Fruit fly (Drosophila melanogaster) whole organism, embryonic: Measurements from ENCODE around the gene CG33510.

Experiments
- Aef1 ChIP-seq: fragments of 200-800 bp; sonication (Bioruptor generic); IDR thresholded peaks from 3 replicates; pipeline ENCODE4 v1.3.6; 2022; ENCODE audit warnings: missing biosample characterization, missing genetic modification characterization
- Atf6 ChIP-seq: fragments of 200-800 bp; sonication (Bioruptor generic); IDR thresholded peaks from 2 replicates; pipeline ENCODE4 v1.3.6; 2022; ENCODE audit warnings: missing biosample characterization, missing genetic modification characterization
- B-H2 ChIP-seq: fragments of 200-800 bp; sonication (Bioruptor generic); optimal IDR thresholded peaks from 2 replicates; lab custom pipeline; 2018; ENCODE audit warnings: missing biosample characterization, mild to moderate bottlenecking, missing genetic modification characterization
- BtbVII ChIP-seq: fragments of 200-800 bp; sonication (Bioruptor generic); optimal IDR thresholded peaks from 3 replicates; lab custom pipeline; 2017; ENCODE audit warnings: missing biosample characterization, mild to moderate bottlenecking, missing genetic modification characterization
- CG11398 ChIP-seq: fragments of 200-800 bp; sonication (Bioruptor generic); optimal IDR thresholded peaks from 2 replicates; lab custom pipeline; 2016; ENCODE audit warnings: missing biosample characterization, missing genetic modification characterization
- CG11456 ChIP-seq: fragments of 200-800 bp; sonication (Bioruptor generic); IDR thresholded peaks from 3 replicates; pipeline ENCODE4 v1.3.6; 2022; ENCODE audit warnings: missing biosample characterization, missing genetic modification characterization
- CG11723 ChIP-seq: fragments of 200-800 bp; sonication (Bioruptor generic); optimal IDR thresholded peaks from 2 replicates; lab custom pipeline; 2017; ENCODE audit warnings: missing biosample characterization, mild to moderate bottlenecking, missing genetic modification characterization
- CG12299 ChIP-seq: fragments of 200-800 bp; sonication (Bioruptor generic); optimal IDR thresholded peaks from 2 replicates; lab custom pipeline; 2018; ENCODE audit warnings: missing biosample characterization, mild to moderate bottlenecking, missing genetic modification characterization
- CG13287 ChIP-seq: fragments of 200-800 bp; sonication (Bioruptor generic); IDR thresholded peaks from 2 replicates; pipeline ENCODE4 v1.3.6; 2022; ENCODE audit warnings: missing biosample characterization, missing genetic modification characterization; ENCODE audit not compliant: partially characterized antibody
- CG15073 ChIP-seq: fragments of 200-800 bp; sonication (Bioruptor generic); optimal IDR thresholded peaks from 2 replicates; lab custom pipeline; 2016; ENCODE audit warnings: missing biosample characterization, missing genetic modification characterization
- CG15479 ChIP-seq: fragments of 200-800 bp; sonication (Bioruptor generic); optimal IDR thresholded peaks from 3 replicates; lab custom pipeline; 2019; ENCODE audit warnings: missing biosample characterization, mild to moderate bottlenecking, missing genetic modification characterization, moderate library complexity
- CG3995 ChIP-seq: fragments of 200-800 bp; sonication (Bioruptor generic); optimal IDR thresholded peaks from 3 replicates; lab custom pipeline; 2016; ENCODE audit warnings: missing biosample characterization, missing genetic modification characterization
- CG4424 ChIP-seq: fragments of 200-800 bp; sonication (Bioruptor generic); optimal IDR thresholded peaks from 3 replicates; lab custom pipeline; 2016; ENCODE audit warnings: missing biosample characterization, missing genetic modification characterization
- CG8290 ChIP-seq, 3 experiments: fragments of 200-800 bp; sonication (Bioruptor generic); optimal IDR thresholded peaks; 2 replicates each; lab custom pipeline; 2016 to 2019; ENCODE audit warnings: missing biosample characterization in 3 of 3, missing genetic modification characterization in 3 of 3, mild to moderate bottlenecking in 2 of 3, moderate library complexity in 1 of 3
- CG8388 ChIP-seq: fragments of 200-800 bp; sonication (Bioruptor generic); optimal IDR thresholded peaks from 2 replicates; lab custom pipeline; 2019; ENCODE audit warnings: missing biosample characterization, mild to moderate bottlenecking, missing genetic modification characterization, moderate library complexity
- CG9437 ChIP-seq: fragments of 200-800 bp; sonication (Bioruptor generic); optimal IDR thresholded peaks from 2 replicates; lab custom pipeline; 2018; ENCODE audit warnings: missing biosample characterization, mild to moderate bottlenecking, missing genetic modification characterization
- Chrac-16 ChIP-seq: fragments of 200-800 bp; sonication (Bioruptor generic); optimal IDR thresholded peaks from 3 replicates; lab custom pipeline; 2016; ENCODE audit warnings: missing biosample characterization, missing genetic modification characterization
- D ChIP-seq, 2 experiments: fragments of 200-800 bp in 1 of 2; fragments of >200 bp in 1 of 2; sonication (Bioruptor generic) in 1 of 2; optimal IDR thresholded peaks; 2 replicates in 1 of 2; 3 replicates in 1 of 2; lab custom pipeline; 2017; ENCODE audit warnings: mild to moderate bottlenecking in 1 of 2, missing biosample characterization in 1 of 2, missing genetic modification characterization in 1 of 2, missing genetic modification reagents in 1 of 2
- Dip2 ChIP-seq: fragments of 200-800 bp; sonication (Bioruptor generic); IDR thresholded peaks from 2 replicates; pipeline ENCODE4 v1.3.6; 2022; ENCODE audit warnings: missing biosample characterization, missing genetic modification characterization
- Ets65A ChIP-seq: fragments of 200-800 bp; sonication (Bioruptor generic); peaks from one replicate; lab custom pipeline; 2016; ENCODE audit warnings: missing biosample characterization, missing genetic modification characterization
- Gug ChIP-seq: fragments of 200-800 bp; sonication (Bioruptor generic); IDR thresholded peaks from 4 replicates; pipeline ENCODE4 v1.3.6; 2022; ENCODE audit warnings: missing biosample characterization, missing genetic modification characterization
- Hey ChIP-seq: fragments of 200-800 bp; sonication (Bioruptor generic); optimal IDR thresholded peaks from 3 replicates; lab custom pipeline; 2018; ENCODE audit warnings: missing biosample characterization, mild to moderate bottlenecking, missing genetic modification characterization
- Hr3 ChIP-seq: fragments of 200-800 bp; sonication (Bioruptor generic); optimal IDR thresholded peaks from 3 replicates; lab custom pipeline; 2016; ENCODE audit warnings: missing biosample characterization, missing genetic modification characterization
- NC2β ChIP-seq: fragments of 200-800 bp; sonication (Bioruptor generic); optimal IDR thresholded peaks from 2 replicates; lab custom pipeline; 2016; ENCODE audit warnings: missing biosample characterization, missing genetic modification characterization
- Nf-YC ChIP-seq: fragments of 200-800 bp; optimal IDR thresholded peaks from 3 replicates; lab custom pipeline; 2019; ENCODE audit warnings: missing biosample characterization, mild to moderate bottlenecking, missing genetic modification characterization, moderate library complexity
- bab2 ChIP-seq: fragments of 200-800 bp; sonication (Bioruptor generic); optimal IDR thresholded peaks from 2 replicates; lab custom pipeline; 2016; ENCODE audit warnings: missing biosample characterization, missing genetic modification characterization
- corto ChIP-seq: fragments of 200-800 bp; sonication (Bioruptor generic); optimal IDR thresholded peaks from 2 replicates; lab custom pipeline; 2016; ENCODE audit warnings: missing biosample characterization, mild to moderate bottlenecking, missing genetic modification characterization, moderate library complexity
- dpn ChIP-seq, 2 experiments: fragments of 200-800 bp; sonication (Bioruptor generic); optimal IDR thresholded peaks; 3 replicates each; lab custom pipeline; 2016; ENCODE audit warnings: missing biosample characterization in 2 of 2, missing genetic modification characterization in 2 of 2
- emc ChIP-seq: fragments of 200-800 bp; sonication (Bioruptor generic); optimal IDR thresholded peaks from 2 replicates; lab custom pipeline; 2016; ENCODE audit warnings: missing biosample characterization, missing genetic modification characterization
- gfzf ChIP-seq: fragments of 200-800 bp; sonication (Bioruptor generic); optimal IDR thresholded peaks from 2 replicates; lab custom pipeline; 2016; ENCODE audit warnings: missing biosample characterization, mild to moderate bottlenecking, missing genetic modification characterization, moderate library complexity
- lbe ChIP-seq: fragments of 200-800 bp; sonication (Bioruptor generic); optimal IDR thresholded peaks from 2 replicates; lab custom pipeline; 2016; ENCODE audit warnings: missing biosample characterization, mild to moderate bottlenecking, missing genetic modification characterization
- lmd ChIP-seq: fragments of 200-800 bp; sonication (Bioruptor generic); IDR thresholded peaks from 2 replicates; pipeline ENCODE4 v1.3.6; 2022; ENCODE audit warnings: missing biosample characterization, missing genetic modification characterization
- otp ChIP-seq: fragments of 200-800 bp; sonication (Bioruptor generic); IDR thresholded peaks from 3 replicates; pipeline ENCODE4, ENCODE4 v1.3.6; 2022; ENCODE audit warnings: missing biosample characterization, missing genetic modification characterization
- pb ChIP-seq: fragments of 200-800 bp; sonication (Bioruptor generic); optimal IDR thresholded peaks from 3 replicates; lab custom pipeline; 2016; ENCODE audit warnings: missing biosample characterization, missing genetic modification characterization
- pzg ChIP-seq: fragments of 200-800 bp; sonication (Bioruptor generic); optimal IDR thresholded peaks from 3 replicates; lab custom pipeline; 2018; ENCODE audit warnings: missing biosample characterization, mild to moderate bottlenecking, missing genetic modification characterization, moderate library complexity
- ssp ChIP-seq: fragments of 200-800 bp; sonication (Bioruptor generic); IDR thresholded peaks from 2 replicates; pipeline ENCODE4 v1.3.6; 2022; ENCODE audit warnings: missing biosample characterization, missing genetic modification characterization
- stwl ChIP-seq: fragments of 200-800 bp; sonication (Bioruptor generic); optimal IDR thresholded peaks from 3 replicates; lab custom pipeline; 2018; ENCODE audit warnings: missing biosample characterization, mild to moderate bottlenecking, missing genetic modification characterization, moderate library complexity
- ttk ChIP-seq: fragments of 200-800 bp; sonication (Bioruptor generic); IDR thresholded peaks from 2 replicates; pipeline ENCODE4 v2.1.2; 2022; ENCODE audit warnings: missing biosample characterization, missing genetic modification characterization
- vvl ChIP-seq: fragments of 200-800 bp; sonication (Bioruptor generic); IDR thresholded peaks from 2 replicates; pipeline ENCODE4 v1.3.6; 2022; ENCODE audit warnings: missing biosample characterization, missing genetic modification characterization
- z ChIP-seq: fragments of 200-800 bp; sonication (Bioruptor generic); IDR thresholded peaks from 3 replicates; pipeline ENCODE4 v1.3.6; 2022; ENCODE audit warnings: missing biosample characterization, missing genetic modification characterization

The CG33510 gene

dm6 chr2L:21088651-21089050 lies 4.5 kb upstream of the CG33510 start, which contains the start of gene ppk13:
Gene ppk13, minus strand, starts transcription at chr2L:21088751.
- TF ChIP-seq B-H2 (no peak), ssp (GFP tag; lab: Robert Waterston, UW) (no peak), stwl (tag; lab: Kevin White, UChicago) (no peak), pb (GFP tag; lab: Kevin White, UChicago) (no peak), Hey (tag; lab: Kevin White, UChicago) (no peak), CG11398 (no peak), dpn (GFP tag; optimal IDR thresholded peaks at IDR 0.05; lab: Kevin White, UChicago) (no peak), Hr3 (GFP tag; lab: Kevin White, UChicago) (no peak), Atf6 (GFP tag; lab: Robert Waterston, UW) (no peak), Nf-YC (tag; lab: Kevin White, UChicago) (no peak), Aef1 (no peak), pzg (no peak), gfzf (GFP tag; lab: Kevin White, UChicago) (no peak), CG3995 (no peak), lbe (no peak), D (optimal IDR thresholded peaks at IDR 0.05; lab: Kevin White, UChicago) (no peak), D (GFP tag; optimal IDR thresholded peaks at IDR 0.05; lab: Kevin White, UChicago) (no peak), vvl (GFP tag; lab: Robert Waterston, UW) (no peak)

- TF ChIP-seq B-H2 (no peak), z (GFP tag; lab: Robert Waterston, UW) (peak; percentile 83), CG9437 (GFP tag; lab: Kevin White, UChicago) (peak; percentile 24)
Measured at dm6 chr2L:21086406-21086805, 2.3 kb upstream of the CG33510 start, which contains the start of gene CG33509. Gene CG33509, minus strand, starts transcription at chr2L:21086506.

DNA sequence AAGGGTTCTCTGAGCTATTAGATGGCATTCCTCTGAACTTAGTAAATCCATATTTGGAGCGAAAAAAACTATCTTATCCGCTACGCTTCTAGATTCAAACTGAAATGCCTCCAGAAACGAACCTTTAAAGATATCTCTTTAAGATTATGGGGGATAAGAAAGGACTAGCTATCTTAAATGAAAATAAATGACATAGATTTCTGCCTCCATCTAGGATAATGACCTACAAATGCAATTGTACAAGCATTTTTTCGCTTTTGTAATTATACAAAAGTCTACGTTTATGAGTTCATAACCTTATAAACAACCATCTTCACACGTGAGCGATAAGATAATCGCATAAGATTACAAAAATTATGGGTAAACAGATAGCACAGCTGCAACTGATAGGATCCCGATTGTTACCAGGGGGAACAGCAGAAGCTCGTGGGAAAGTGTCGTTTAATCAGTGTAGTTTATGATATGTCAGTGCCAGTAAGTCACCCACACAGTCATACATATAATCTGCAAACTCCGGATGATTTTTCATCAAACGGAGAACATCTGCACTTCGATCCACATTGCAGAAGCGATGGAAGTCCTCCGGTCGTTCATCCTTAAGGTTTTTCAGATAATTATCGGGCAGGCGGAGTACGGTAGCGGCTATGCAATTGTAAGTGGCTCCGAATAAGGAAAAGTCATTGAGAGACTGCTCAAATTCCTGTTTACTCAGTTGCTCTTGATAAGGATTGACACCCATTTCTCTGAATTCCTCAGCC lies 1.5 kb downstream of the CG33510 start, which contains the start of gene CG33511:
Gene CG33511, minus strand, starts transcription at position 51 of the 758 bp plus-strand sequence.
- peak; percentile 85 for TF ChIP-seq CG15479 (GFP tag; lab: Kevin White, UChicago)
- TF ChIP-seq NC2β (GFP tag; lab: Kevin White, UChicago) = no peak
- no peak for TF ChIP-seq pzg
- TF ChIP-seq lmd (GFP tag; lab: Robert Waterston, UW) = no peak
- no peak for TF ChIP-seq ttk
- TF ChIP-seq CG11723 (GFP tag; lab: Kevin White, UChicago) = no peak
- no peak for TF ChIP-seq CG13287 (GFP tag; lab: Robert Waterston, UW)
- TF ChIP-seq emc = no peak
- no peak for TF ChIP-seq bab2
- TF ChIP-seq Ets65A = peak; percentile 55
- no peak for TF ChIP-seq corto (GFP tag; lab: Kevin White, UChicago)
- TF ChIP-seq, all 482 proteins: peak for 2

dm6 chr2L:21077849-21078248 lies 6.3 kb downstream of the CG33510 start:
- peak; percentile 95 for TF ChIP-seq CG15073 (GFP tag; lab: Kevin White, UChicago)
- no peak for TF ChIP-seq CG12299
- TF ChIP-seq CG8290 (GFP tag; optimal IDR thresholded peaks at IDR 0.05; lab: Kevin White, UChicago) = no peak
- TF ChIP-seq CG8290 (tag; optimal IDR thresholded peaks at IDR 0.05; lab: Kevin White, UChicago) = no peak
- no peak for TF ChIP-seq ttk
- 0 out of 3 replicates have a peak, but pooled peaks have one; percentile 18 for TF ChIP-seq CG11456 (GFP tag; lab: Robert Waterston, UW)
- no peak for TF ChIP-seq BtbVII (GFP tag; lab: Kevin White, UChicago)
- TF ChIP-seq Gug (GFP tag; lab: Robert Waterston, UW) = no peak
- TF ChIP-seq otp (GFP tag; lab: Robert Waterston, UW) = no peak
- no peak for TF ChIP-seq CG4424 (GFP tag; lab: Kevin White, UChicago)
- TF ChIP-seq Dip2 (GFP tag; lab: Robert Waterston, UW) = no peak
- peak; percentile 68 for TF ChIP-seq CG8388 (GFP tag; lab: Kevin White, UChicago)
- TF ChIP-seq Chrac-16 (GFP tag; lab: Kevin White, UChicago) = no peak
- TF ChIP-seq, all 482 proteins: peak for 3
